Fruit fly (Drosophila melanogaster) whole organism, embryonic: ENCODE measurements around the gene Nct.
A peak's percentile ranks its signal among the peaks of the same experiment; 100 is the strongest.

Experiments used
- CG11560 ChIP-seq: fragments of 200-800 bp; sonication (Bioruptor generic); IDR thresholded peaks from 3 replicates; pipeline ENCODE4 v1.3.6; 2022; ENCODE audit warnings: missing biosample characterization, missing genetic modification characterization
- CG11695 ChIP-seq: fragments of 200-800 bp; sonication (Bioruptor generic); IDR thresholded peaks from 3 replicates; pipeline ENCODE4 v1.3.6; 2022; ENCODE audit warnings: missing biosample characterization, missing genetic modification characterization
- CG1529 ChIP-seq: fragments of 200-800 bp; sonication (Bioruptor generic); optimal IDR thresholded peaks from 3 replicates; lab custom pipeline; 2018; ENCODE audit warnings: missing biosample characterization, missing genetic modification characterization
- CG17359 ChIP-seq: fragments of 200-800 bp; sonication (Bioruptor generic); optimal IDR thresholded peaks from 3 replicates; lab custom pipeline; 2018; ENCODE audit warnings: missing biosample characterization, mild to moderate bottlenecking, missing genetic modification characterization, moderate library complexity
- CG18262 ChIP-seq: fragments of 200-800 bp; optimal IDR thresholded peaks from 3 replicates; lab custom pipeline; 2019; ENCODE audit warnings: missing biosample characterization, mild to moderate bottlenecking, missing genetic modification characterization, moderate library complexity
- CG3065 ChIP-seq: fragments of 200-800 bp; sonication (Bioruptor generic); optimal IDR thresholded peaks from 2 replicates; lab custom pipeline; 2016; ENCODE audit warnings: missing biosample characterization, missing genetic modification characterization
- CG31388 ChIP-seq: fragments of 200-800 bp; sonication (Bioruptor generic); optimal IDR thresholded peaks from 2 replicates; lab custom pipeline; 2016; ENCODE audit warnings: missing biosample characterization, missing genetic modification characterization
- CG3281 ChIP-seq: fragments of 200-800 bp; sonication (Bioruptor generic); optimal IDR thresholded peaks from 3 replicates; lab custom pipeline; 2017; ENCODE audit warnings: missing biosample characterization, mild to moderate bottlenecking, missing genetic modification characterization
- CG3838 ChIP-seq: fragments of 200-800 bp; sonication (Bioruptor generic); optimal IDR thresholded peaks from 3 replicates; lab custom pipeline; 2016; ENCODE audit warnings: missing biosample characterization, missing genetic modification characterization
- CG4360 ChIP-seq: fragments of 200-800 bp; sonication (Bioruptor generic); IDR thresholded peaks from 2 replicates; pipeline ENCODE4 v1.3.6; 2022; ENCODE audit warnings: missing biosample characterization, missing genetic modification characterization
- CG6683 ChIP-seq: fragments of 200-800 bp; sonication (Bioruptor generic); optimal IDR thresholded peaks from 2 replicates; lab custom pipeline; 2017; ENCODE audit warnings: missing biosample characterization, mild to moderate bottlenecking, missing genetic modification characterization, missing genetic modification reagents
- CG6689 ChIP-seq: fragments of 200-800 bp; sonication (Bioruptor generic); IDR thresholded peaks from 2 replicates; pipeline ENCODE4 v1.3.6; 2022; ENCODE audit warnings: missing biosample characterization, missing genetic modification characterization
- CG7372 ChIP-seq: fragments of 200-800 bp; sonication (Bioruptor generic); IDR thresholded peaks from 2 replicates; pipeline ENCODE4 v1.3.6; 2022; ENCODE audit warnings: missing biosample characterization, missing genetic modification characterization
- CG8290 ChIP-seq, 3 experiments: fragments of 200-800 bp; sonication (Bioruptor generic); optimal IDR thresholded peaks; 2 replicates each; lab custom pipeline; 2016 to 2019; ENCODE audit warnings: missing biosample characterization in 3 of 3, missing genetic modification characterization in 3 of 3, mild to moderate bottlenecking in 2 of 3, moderate library complexity in 1 of 3
- CG8388 ChIP-seq: fragments of 200-800 bp; sonication (Bioruptor generic); optimal IDR thresholded peaks from 2 replicates; lab custom pipeline; 2019; ENCODE audit warnings: missing biosample characterization, mild to moderate bottlenecking, missing genetic modification characterization, moderate library complexity
- CG8924 ChIP-seq: fragments of 200-800 bp; optimal IDR thresholded peaks from 3 replicates; lab custom pipeline; 2019; ENCODE audit warnings: missing biosample characterization, mild to moderate bottlenecking, missing genetic modification characterization, moderate library complexity
- CG9215 ChIP-seq: fragments of 200-800 bp; sonication (Bioruptor generic); IDR thresholded peaks from 2 replicates; pipeline ENCODE4 v1.3.6; 2022; ENCODE audit warnings: missing biosample characterization, missing genetic modification characterization
- D19A ChIP-seq: fragments of 200-800 bp; optimal IDR thresholded peaks from 3 replicates; lab custom pipeline; 2019; ENCODE audit warnings: missing biosample characterization, mild to moderate bottlenecking, missing genetic modification characterization, moderate library complexity
- Dref ChIP-seq: fragments of 200-800 bp; sonication (Bioruptor generic); IDR thresholded peaks from 2 replicates; pipeline ENCODE4 v1.3.6; 2022; ENCODE audit warnings: missing biosample characterization, missing genetic modification characterization
- H15 ChIP-seq: fragments of 200-800 bp; sonication (Bioruptor generic); IDR thresholded peaks from 3 replicates; pipeline ENCODE4 v1.3.6; 2022; ENCODE audit warnings: missing biosample characterization, missing genetic modification characterization
- HLHmδ ChIP-seq: fragments of 200-800 bp; sonication (Bioruptor generic); optimal IDR thresholded peaks from 2 replicates; lab custom pipeline; 2018; ENCODE audit warnings: missing biosample characterization, mild to moderate bottlenecking, missing genetic modification characterization, moderate library complexity
- HmgZ ChIP-seq: fragments of 200-800 bp; sonication (Bioruptor generic); optimal IDR thresholded peaks from 2 replicates; lab custom pipeline; 2018; ENCODE audit warnings: missing biosample characterization, mild to moderate bottlenecking, missing genetic modification characterization
- Hmx ChIP-seq: fragments of 200-800 bp; sonication (Bioruptor generic); optimal IDR thresholded peaks from 2 replicates; lab custom pipeline; 2016; ENCODE audit warnings: missing biosample characterization, missing genetic modification characterization
- Hr3 ChIP-seq: fragments of 200-800 bp; sonication (Bioruptor generic); optimal IDR thresholded peaks from 3 replicates; lab custom pipeline; 2016; ENCODE audit warnings: missing biosample characterization, missing genetic modification characterization
- Hr78 ChIP-seq, 2 experiments: fragments of 200-800 bp in 1 of 2; fragments of >200 bp in 1 of 2; sonication (Bioruptor generic) in 1 of 2; optimal IDR thresholded peaks; 2 replicates each; lab custom pipeline; 2017 to 2019; ENCODE audit warnings: missing biosample characterization in 2 of 2, missing genetic modification characterization in 2 of 2, mild to moderate bottlenecking in 1 of 2, moderate library complexity in 1 of 2
- Jarid2 ChIP-seq: fragments of 200-800 bp; sonication (Bioruptor generic); optimal IDR thresholded peaks from 3 replicates; lab custom pipeline; 2017; ENCODE audit warnings: mild to moderate bottlenecking, missing biosample characterization, missing genetic modification reagents, missing genetic modification characterization
- Lpt ChIP-seq: fragments of >200 bp; optimal IDR thresholded peaks from 2 replicates; lab custom pipeline; 2018; ENCODE audit warnings: missing biosample characterization, missing genetic modification characterization
- NC2α ChIP-seq: fragments of 200-800 bp; sonication (Bioruptor generic); optimal IDR thresholded peaks from 2 replicates; lab custom pipeline; 2016; ENCODE audit warnings: missing biosample characterization, missing genetic modification characterization
- Rfx ChIP-seq: fragments of 200-800 bp; sonication (Bioruptor generic); IDR thresholded peaks from 2 replicates; pipeline ENCODE4 v1.3.6; 2022; ENCODE audit warnings: missing biosample characterization, missing genetic modification characterization
- Rx ChIP-seq: fragments of 200-800 bp; sonication (Bioruptor generic); IDR thresholded peaks from 2 replicates; pipeline ENCODE4 v1.3.6; 2022; ENCODE audit warnings: missing biosample characterization, missing genetic modification characterization
- abd-A ChIP-seq: fragments of 200-800 bp; sonication (Bioruptor generic); optimal IDR thresholded peaks from 3 replicates; lab custom pipeline; 2019; ENCODE audit warnings: missing biosample characterization, mild to moderate bottlenecking, missing genetic modification characterization, moderate library complexity
- ac ChIP-seq: fragments of 200-800 bp; sonication (Bioruptor generic); optimal IDR thresholded peaks from 3 replicates; lab custom pipeline; 2017; ENCODE audit warnings: missing biosample characterization, mild to moderate bottlenecking, missing genetic modification characterization
- bbx ChIP-seq: fragments of 200-800 bp; sonication (Bioruptor generic); IDR thresholded peaks from 2 replicates; pipeline ENCODE4 v1.3.6; 2022; ENCODE audit warnings: missing biosample characterization, missing genetic modification characterization; ENCODE audit not compliant: partially characterized antibody
- bigmax ChIP-seq: fragments of 200-800 bp; sonication (Bioruptor generic); optimal IDR thresholded peaks from 2 replicates; lab custom pipeline; 2018; ENCODE audit warnings: missing biosample characterization, mild to moderate bottlenecking, missing genetic modification characterization
- chif ChIP-seq, 2 experiments: fragments of 200-800 bp; sonication (Bioruptor generic); optimal IDR thresholded peaks; 3 replicates each; lab custom pipeline; 2016; ENCODE audit warnings: missing biosample characterization in 2 of 2, missing genetic modification characterization in 2 of 2
- dmrt11E ChIP-seq: fragments of 200-800 bp; sonication (Bioruptor generic); optimal IDR thresholded peaks from 3 replicates; lab custom pipeline; 2018; ENCODE audit warnings: missing biosample characterization, mild to moderate bottlenecking, missing genetic modification characterization, moderate library complexity
- fu2 ChIP-seq: fragments of 200-800 bp; sonication (Bioruptor generic); optimal IDR thresholded peaks from 2 replicates; lab custom pipeline; 2016; ENCODE audit warnings: missing biosample characterization, missing genetic modification characterization
- insv ChIP-seq, 2 experiments: fragments of 200-800 bp; sonication (Bioruptor generic); optimal IDR thresholded peaks; 3 replicates each; lab custom pipeline; 2016 to 2018; ENCODE audit warnings: missing biosample characterization in 2 of 2, missing genetic modification characterization in 2 of 2
- kah ChIP-seq: fragments of 200-800 bp; sonication (Bioruptor generic); optimal IDR thresholded peaks from 2 replicates; lab custom pipeline; 2018; ENCODE audit warnings: missing biosample characterization, mild to moderate bottlenecking, missing genetic modification characterization
- nerfin-2 ChIP-seq: fragments of 200-800 bp; sonication (Bioruptor generic); IDR thresholded peaks from 2 replicates; pipeline ENCODE4 v1.3.6; 2022; ENCODE audit warnings: missing biosample characterization, missing genetic modification characterization; ENCODE audit not compliant: partially characterized antibody
- org-1 ChIP-seq: fragments of 200-800 bp; sonication (Bioruptor generic); optimal IDR thresholded peaks from 2 replicates; lab custom pipeline; 2017; ENCODE audit warnings: missing biosample characterization, missing genetic modification characterization
- pb ChIP-seq: fragments of 200-800 bp; sonication (Bioruptor generic); optimal IDR thresholded peaks from 3 replicates; lab custom pipeline; 2016; ENCODE audit warnings: missing biosample characterization, missing genetic modification characterization
- pita ChIP-seq: fragments of 200-800 bp; sonication (Bioruptor generic); optimal IDR thresholded peaks from 2 replicates; lab custom pipeline; 2017; ENCODE audit warnings: missing biosample characterization, mild to moderate bottlenecking, missing genetic modification characterization
- schlank ChIP-seq: fragments of 200-800 bp; sonication (Bioruptor generic); optimal IDR thresholded peaks from 2 replicates; lab custom pipeline; 2018; ENCODE audit warnings: missing biosample characterization, mild to moderate bottlenecking, missing genetic modification characterization
- sens-2 ChIP-seq: fragments of 200-800 bp; sonication (Bioruptor generic); IDR thresholded peaks from 2 replicates; pipeline ENCODE4 v1.3.6; 2022; ENCODE audit warnings: missing biosample characterization, missing genetic modification characterization
- slp2 ChIP-seq: fragments of 200-800 bp; sonication (Bioruptor generic); optimal IDR thresholded peaks from 2 replicates; lab custom pipeline; 2016; ENCODE audit warnings: missing biosample characterization, missing genetic modification characterization
- tin ChIP-seq: fragments of 200-800 bp; sonication (Bioruptor generic); optimal IDR thresholded peaks from 3 replicates; lab custom pipeline; 2016; ENCODE audit warnings: missing biosample characterization, missing genetic modification characterization
- trh ChIP-seq: fragments of 200-800 bp; sonication (Bioruptor generic); optimal IDR thresholded peaks from 2 replicates; lab custom pipeline; 2016; ENCODE audit warnings: missing biosample characterization, missing genetic modification characterization
- tx ChIP-seq: fragments of 200-800 bp; sonication (Bioruptor generic); optimal IDR thresholded peaks from 2 replicates; lab custom pipeline; 2016; ENCODE audit warnings: missing biosample characterization, missing genetic modification characterization
- yki ChIP-seq: fragments of >200 bp; optimal IDR thresholded peaks from 3 replicates; lab custom pipeline; 2018
- z ChIP-seq: fragments of 200-800 bp; sonication (Bioruptor generic); IDR thresholded peaks from 3 replicates; pipeline ENCODE4 v1.3.6; 2022; ENCODE audit warnings: missing biosample characterization, missing genetic modification characterization

The Nct gene

DNA sequence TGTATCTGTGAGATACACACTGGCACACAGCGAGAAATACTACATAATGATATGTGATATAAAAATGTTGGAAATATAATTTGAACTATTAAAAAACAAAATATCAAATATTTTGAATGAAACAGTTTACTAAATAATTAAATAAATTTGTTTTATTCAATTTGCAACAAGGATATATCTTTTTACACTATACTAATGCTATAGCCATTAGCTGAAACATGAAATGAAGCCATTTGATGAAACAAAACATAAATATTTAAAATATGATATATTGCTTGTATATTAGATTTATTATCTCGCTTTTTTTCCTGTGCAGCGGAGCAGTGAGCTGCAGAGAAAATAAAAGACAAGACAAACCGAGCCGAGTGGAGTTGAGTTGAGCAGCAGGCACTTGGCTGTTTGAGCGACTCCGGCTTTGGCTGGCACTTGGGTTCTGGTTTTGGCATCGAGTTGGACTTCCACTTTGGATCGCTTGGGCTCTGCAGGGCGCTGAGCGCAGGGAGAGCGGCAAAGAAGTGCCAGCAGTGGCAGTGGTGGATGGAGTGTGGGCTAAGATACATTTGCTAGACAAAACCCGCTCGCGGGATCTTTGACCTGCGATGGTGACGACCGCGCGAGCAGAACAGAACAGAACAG lies 42.0 kb downstream of the Nct start (continued):
- no peak for TF ChIP-seq bbx (GFP tag; lab: Robert Waterston, UW)
- peak; percentile 87 for TF ChIP-seq D19A (tag; lab: Kevin White, UChicago)
- TF ChIP-seq org-1 (GFP tag; lab: Kevin White, UChicago): peak; percentile 66
- TF ChIP-seq CG8290 (GFP tag; optimal IDR thresholded peaks at IDR 0.05; lab: Kevin White, UChicago): peak; percentile 62
- no peak for TF ChIP-seq CG8290 (tag; optimal IDR thresholded peaks at IDR 0.05; lab: Kevin White, UChicago)
- no peak for TF ChIP-seq slp2 (GFP tag; lab: Kevin White, UChicago)
- peak; percentile 57 for TF ChIP-seq CG9215
- peak; percentile 97 for TF ChIP-seq CG18262 (tag; lab: Kevin White, UChicago)
- no peak for TF ChIP-seq tx (GFP tag; lab: Kevin White, UChicago)
- no peak for TF ChIP-seq abd-A (tag; lab: Kevin White, UChicago)
- peak; percentile 53 for TF ChIP-seq kah
- TF ChIP-seq CG3838 (GFP tag; lab: Kevin White, UChicago): no peak
- TF ChIP-seq CG6689 (GFP tag; lab: Robert Waterston, UW): peak; percentile 86
- TF ChIP-seq Hr78 (GFP tag; optimal IDR thresholded peaks at IDR 0.05; lab: Kevin White, UChicago): peak in 1 of 2 experiments; percentile 78
- TF ChIP-seq CG3065 (GFP tag; lab: Kevin White, UChicago): no peak
- peak; percentile 85 for TF ChIP-seq CG11695 (GFP tag; lab: Robert Waterston, UW)
- TF ChIP-seq Dref: no peak
- peak; percentile 72 for TF ChIP-seq Hr3 (GFP tag; lab: Kevin White, UChicago)
- no peak for TF ChIP-seq nerfin-2
- TF ChIP-seq schlank (tag; lab: Kevin White, UChicago): no peak
- TF ChIP-seq Rx (GFP tag; lab: Robert Waterston, UW): no peak
- TF ChIP-seq H15 (GFP tag; lab: Robert Waterston, UW): peak; percentile 28; the same call in 1 of the 3 replicates
- TF ChIP-seq Hmx (GFP tag; lab: Kevin White, UChicago): no peak
- TF ChIP-seq trh (GFP tag; lab: Kevin White, UChicago): no peak
- peak; percentile 90 for TF ChIP-seq dmrt11E (tag; lab: Kevin White, UChicago)
- no peak for TF ChIP-seq CG31388 (GFP tag; lab: Kevin White, UChicago)
- TF ChIP-seq pb (GFP tag; lab: Kevin White, UChicago): no peak
- peak; percentile 94 for TF ChIP-seq CG8924
- peak; percentile 11 for TF ChIP-seq HmgZ (tag; lab: Kevin White, UChicago)
- TF ChIP-seq Jarid2 (GFP tag; lab: Kevin White, UChicago): peak; percentile 38
- peak; percentile 85 for TF ChIP-seq CG17359 (tag; lab: Kevin White, UChicago)
- peak; percentile 55 for TF ChIP-seq CG1529 (GFP tag; lab: Kevin White, UChicago)
- TF ChIP-seq pita (GFP tag; lab: Kevin White, UChicago): no peak
- no peak for TF ChIP-seq bigmax (GFP tag; lab: Kevin White, UChicago)
- peak; percentile 52 for TF ChIP-seq tin
- no peak for TF ChIP-seq CG4360 (GFP tag; lab: Robert Waterston, UW)
- peak; percentile 54 for TF ChIP-seq Rfx
- TF ChIP-seq insv (GFP tag; optimal IDR thresholded peaks at IDR 0.05; lab: Kevin White, UChicago): peak in 1 of 2 experiments; percentile 14
- TF ChIP-seq chif (GFP tag; optimal IDR thresholded peaks at IDR 0.05; lab: Kevin White, UChicago): no peak
- TF ChIP-seq ac: peak; percentile 6
- TF ChIP-seq NC2α (GFP tag; lab: Kevin White, UChicago): no peak
- no peak for TF ChIP-seq HLHmδ
- no peak for TF ChIP-seq yki (lab: Kevin White, UChicago)
- TF ChIP-seq CG11560 (tag; lab: Robert Waterston, UW): 0 out of 3 replicates have a peak, but pooled peaks have one; percentile 42
- no peak for TF ChIP-seq CG7372 (GFP tag; lab: Robert Waterston, UW)
- TF ChIP-seq CG3281: peak; percentile 69
- peak; percentile 93 for TF ChIP-seq z (GFP tag; lab: Robert Waterston, UW)
- TF ChIP-seq CG8388 (GFP tag; lab: Kevin White, UChicago): peak; percentile 84
- TF ChIP-seq CG6683: no peak
- TF ChIP-seq Lpt (GFP tag; lab: Kevin White, UChicago): no peak
- no peak for TF ChIP-seq sens-2 (GFP tag; lab: Robert Waterston, UW)
- no peak for TF ChIP-seq fu2 (GFP tag; lab: Kevin White, UChicago)
